Fruit fly (Drosophila melanogaster): ENCODE results near the gene Tsp29Fa.

- TF ChIP-seq CTCF (optimal IDR thresholded peaks at IDR 0.05) (no peak), CG8478 (optimal IDR thresholded peaks at IDR 0.05) (no peak)
Observed at dm6 chr2L:8980359-8980758, 46.6 kb downstream of the Tsp29Fa start, which contains the start of gene CG18662.
